Worm (Caenorhabditis elegans): ENCODE measurements around the gene cmk-1.

ce11 chrIV:1785156-1785555 is 39.1 kb upstream of the cmk-1 start:
- TF ChIP-seq unc-86 (tag; optimal IDR thresholded peaks at IDR 0.05) (no peak), pqm-1 (tag; optimal IDR thresholded peaks at IDR 0.05) (no peak), ets-4 (tag; optimal IDR thresholded peaks at IDR 0.05) (no peak)

All from whole organism, late embryonic.